Worm (Caenorhabditis elegans) whole organism, L4 larva: ENCODE measurements around the gene Y73C8C.3.
"Not testable (repeated sequence)": the region's sequence is repeated elsewhere in the genome, so short reads cannot be mapped to it uniquely, and the experiment has no call there.

Experiments
- F10B5.3 ChIP-seq: sonication (generic microtip); optimal IDR thresholded peaks from 2 replicates; lab custom pipeline; 2016; ENCODE audit warnings: mild to moderate bottlenecking, missing genetic modification characterization, missing compliant biosample characterization
- F37D6.2 ChIP-seq: sonication (generic microtip); optimal IDR thresholded peaks from 2 replicates; lab custom pipeline; 2016; ENCODE audit warnings: mild to moderate bottlenecking, missing genetic modification characterization, missing compliant biosample characterization
- R02D3.7 ChIP-seq: fragments of 150-350 bp; sonication (generic microtip); optimal IDR thresholded peaks from 3 replicates; lab custom pipeline; 2014; ENCODE audit warnings: missing biosample characterization, missing genetic modification characterization
- T20F7.1 ChIP-seq: fragments of 200-800 bp; sonication (Bioruptor generic); optimal IDR thresholded peaks from 2 replicates; lab custom pipeline; 2018; ENCODE audit warnings: mild to moderate bottlenecking, missing genetic modification characterization, missing compliant biosample characterization
- ZK337.2 ChIP-seq: fragments of 200-800 bp; sonication (Bioruptor generic); IDR thresholded peaks from 2 replicates; pipeline ENCODE4 v1.3.6; 2022; ENCODE audit warnings: missing genetic modification reagents, missing genetic modification characterization, missing compliant biosample characterization
- aly-2 ChIP-seq: sonication (generic microtip); optimal IDR thresholded peaks from 2 replicates; lab custom pipeline; 2018; ENCODE audit warnings: missing biosample characterization, missing genetic modification characterization
- ama-1 ChIP-seq: fragments of 150-350 bp; optimal IDR thresholded peaks from 2 replicates; lab custom pipeline; 2014; ENCODE audit warnings: inconsistent platforms, mixed read lengths
- attf-4 ChIP-seq: sonication (generic microtip); optimal IDR thresholded peaks from 3 replicates; lab custom pipeline; 2017; ENCODE audit warnings: missing biosample characterization, missing genetic modification characterization
- ceh-28 ChIP-seq: fragments of 150-350 bp; optimal IDR thresholded peaks from 2 replicates; lab custom pipeline; 2014; ENCODE audit warnings: missing biosample characterization, missing genetic modification reagents, missing genetic modification characterization
- ceh-44 ChIP-seq: fragments of 200-800 bp; sonication (Bioruptor generic); IDR thresholded peaks from 2 replicates; pipeline ENCODE4 v1.3.6; 2022; ENCODE audit warnings: missing genetic modification reagents, missing genetic modification characterization, missing compliant biosample characterization
- ceh-82 ChIP-seq: sonication (generic microtip); optimal IDR thresholded peaks from 2 replicates; lab custom pipeline; 2017; ENCODE audit warnings: missing biosample characterization, missing genetic modification characterization
- cey-2 ChIP-seq: sonication (generic microtip); optimal IDR thresholded peaks from 3 replicates; lab custom pipeline; 2017; ENCODE audit warnings: missing genetic modification characterization, mild to moderate bottlenecking, missing compliant biosample characterization, antibody characterized with exemption, borderline replicate concordance; ENCODE audit not compliant: insufficient read depth
- ctbp-1 ChIP-seq: fragments of 200-800 bp; sonication (Bioruptor generic); IDR thresholded peaks from 2 replicates; pipeline ENCODE4 v1.3.6; 2022; ENCODE audit warnings: missing genetic modification reagents, missing genetic modification characterization, missing compliant biosample characterization
- daf-8 ChIP-seq: fragments of 200-800 bp; sonication (Bioruptor generic); IDR thresholded peaks from 2 replicates; pipeline ENCODE4 v1.3.6; 2022; ENCODE audit warnings: missing genetic modification characterization, missing compliant biosample characterization
- dmd-6 ChIP-seq: fragments of 200-800 bp; sonication (Bioruptor generic); IDR thresholded peaks from 2 replicates; pipeline ENCODE4 v1.3.6; 2022; ENCODE audit warnings: missing genetic modification reagents, missing genetic modification characterization, missing compliant biosample characterization
- duxl-1 ChIP-seq: sonication (generic microtip); optimal IDR thresholded peaks from 2 replicates; lab custom pipeline; 2016; ENCODE audit warnings: mild to moderate bottlenecking, missing genetic modification characterization, moderate library complexity, missing compliant biosample characterization; ENCODE audit not compliant: poor library complexity
- fkh-10 ChIP-seq: fragments of 150-350 bp; optimal IDR thresholded peaks from 2 replicates; lab custom pipeline; 2014; ENCODE audit warnings: missing biosample characterization, missing genetic modification reagents, missing genetic modification characterization
- fos-1 ChIP-seq: fragments of 150-350 bp; optimal IDR thresholded peaks from 2 replicates; lab custom pipeline; 2014; ENCODE audit warnings: missing biosample characterization, missing genetic modification characterization
- gei-8 ChIP-seq: fragments of 200-800 bp; sonication (Bioruptor generic); optimal IDR thresholded peaks from 2 replicates; lab custom pipeline; 2018; ENCODE audit warnings: mild to moderate bottlenecking, missing genetic modification characterization, missing compliant biosample characterization
- jun-1 ChIP-seq: fragments of 150-350 bp; optimal IDR thresholded peaks from 2 replicates; lab custom pipeline; 2014; ENCODE audit warnings: missing biosample characterization, missing genetic modification reagents, missing genetic modification characterization
- lin-1 ChIP-seq: fragments of 200-800 bp; sonication (Bioruptor generic); IDR thresholded peaks from 2 replicates; pipeline ENCODE4 v1.3.6; 2022; ENCODE audit warnings: missing genetic modification reagents, missing genetic modification characterization, missing compliant biosample characterization
- lin-15B ChIP-seq: fragments of 150-350 bp; sonication (generic microtip); optimal IDR thresholded peaks from 3 replicates; lab custom pipeline; 2014; ENCODE audit warnings: missing biosample characterization, missing genetic modification characterization
- lin-39 ChIP-seq: fragments of 150-350 bp; optimal IDR thresholded peaks from 2 replicates; lab custom pipeline; 2014; ENCODE audit warnings: missing biosample characterization, missing genetic modification reagents, missing genetic modification characterization
- madf-5 ChIP-seq, 2 experiments: fragments of 200-800 bp; sonication (Bioruptor generic); IDR thresholded peaks; 2 replicates each; pipeline ENCODE4 v1.3.6; 2022; ENCODE audit warnings: missing compliant biosample characterization in 2 of 2, missing genetic modification characterization in 2 of 2
- mep-1 ChIP-seq: fragments of 150-350 bp; sonication (generic microtip); optimal IDR thresholded peaks from 3 replicates; lab custom pipeline; 2014; ENCODE audit warnings: missing biosample characterization, missing genetic modification characterization
- mes-2 ChIP-seq: sonication (generic microtip); optimal IDR thresholded peaks from 2 replicates; lab custom pipeline; 2016; ENCODE audit warnings: missing genotype, mild to moderate bottlenecking, missing genetic modification characterization, missing compliant biosample characterization; ENCODE audit not compliant: poor library complexity, severe bottlenecking
- nhr-11 ChIP-seq: fragments of 150-350 bp; optimal IDR thresholded peaks from 2 replicates; lab custom pipeline; 2014; ENCODE audit warnings: missing biosample characterization, missing genetic modification characterization
- nhr-25 ChIP-seq: sonication (generic microtip); optimal IDR thresholded peaks from 2 replicates; lab custom pipeline; 2017; ENCODE audit warnings: missing genetic modification characterization, mild to moderate bottlenecking, missing compliant biosample characterization, antibody characterized with exemption, moderate library complexity, borderline replicate concordance; ENCODE audit not compliant: insufficient read depth
- nhr-6 ChIP-seq: fragments of 150-350 bp; optimal IDR thresholded peaks from 2 replicates; lab custom pipeline; 2014; ENCODE audit warnings: missing biosample characterization, missing genetic modification characterization
- pha-4 ChIP-seq, 2 experiments: fragments of 150-350 bp in 1 of 2; fragments of 200-800 bp in 1 of 2; sonication (Bioruptor generic) in 1 of 2; IDR thresholded peaks in 1 of 2; optimal IDR thresholded peaks in 1 of 2; 2 replicates each; pipeline versions ENCODE4 v1.3.6 to Lab custom; 2014 to 2022; ENCODE audit warnings: missing genetic modification characterization in 2 of 2, missing genetic modification reagents in 2 of 2, missing biosample characterization in 1 of 2, missing compliant biosample characterization in 1 of 2
- php-3 ChIP-seq: fragments of 200-800 bp; sonication (Bioruptor generic); IDR thresholded peaks from 2 replicates; pipeline ENCODE4 v1.3.6; 2022; ENCODE audit warnings: missing genetic modification reagents, missing genetic modification characterization, missing compliant biosample characterization
- saeg-2 ChIP-seq: fragments of 200-800 bp; sonication (Bioruptor generic); IDR thresholded peaks from 2 replicates; pipeline ENCODE4 v1.3.6; 2022; ENCODE audit warnings: missing genetic modification reagents, missing genetic modification characterization, missing compliant biosample characterization
- skn-1 ChIP-seq: fragments of 150-350 bp; optimal IDR thresholded peaks from 2 replicates; lab custom pipeline; 2014; ENCODE audit warnings: missing biosample characterization, missing genetic modification characterization
- snpc-1.2 ChIP-seq: fragments of 200-800 bp; sonication (Bioruptor generic); IDR thresholded peaks from 2 replicates; pipeline ENCODE4 v1.3.6; 2022; ENCODE audit warnings: missing genetic modification reagents, missing genetic modification characterization, missing compliant biosample characterization
- spr-1 ChIP-seq: sonication (generic microtip); optimal IDR thresholded peaks from 2 replicates; lab custom pipeline; 2016; ENCODE audit warnings: mild to moderate bottlenecking, missing genetic modification characterization, missing compliant biosample characterization
- tag-97 ChIP-seq: fragments of 200-800 bp; sonication (Bioruptor generic); IDR thresholded peaks from 2 replicates; pipeline ENCODE4 v1.3.6; 2022; ENCODE audit warnings: missing genetic modification characterization, missing compliant biosample characterization
- zag-1 ChIP-seq: fragments of 150-350 bp; optimal IDR thresholded peaks from 2 replicates; lab custom pipeline; 2014; ENCODE audit warnings: missing biosample characterization, missing genetic modification characterization
- zfp-3 ChIP-seq: fragments of 200-800 bp; sonication (Bioruptor generic); conservative IDR thresholded peaks from 2 replicates; pipeline ENCODE4 v1.3.6; 2022; ENCODE audit warnings: missing genetic modification reagents, missing genetic modification characterization, missing compliant biosample characterization
- zip-2 ChIP-seq: fragments of 150-350 bp; optimal IDR thresholded peaks from 2 replicates; lab custom pipeline; 2014; ENCODE audit warnings: missing biosample characterization, missing genetic modification characterization

Gene Y73C8C.3

ce11 chrV:3102049-3102448, 13.0 kb upstream of the Y73C8C.3 start, which contains the start of gene Y73C8C.4:
Gene Y73C8C.4 (minus strand): TSS chrV:3102149.
- not testable (repeated sequence) for TF ChIP-seq fos-1; ceh-82 (tag; lab: Kevin White, UChicago); R02D3.7 (tag; lab: Kevin White, UChicago)

DNA sequence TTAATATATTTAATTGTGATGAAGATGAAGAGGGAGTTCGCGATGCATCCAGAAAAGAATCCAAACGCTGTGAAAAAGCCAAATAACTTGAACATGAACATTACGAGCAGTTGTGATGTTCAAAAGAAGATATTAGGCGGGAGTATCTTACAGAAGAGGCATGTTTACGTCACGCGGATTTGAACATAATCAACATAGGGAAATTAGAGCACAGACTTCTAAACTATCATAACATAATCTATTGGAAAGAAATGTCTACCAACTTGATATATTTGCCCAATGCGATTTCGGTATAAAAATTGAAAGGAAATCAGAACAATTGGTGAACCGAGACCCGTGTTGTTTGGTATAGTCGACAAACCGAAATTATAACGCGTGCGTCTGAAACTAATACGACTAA, 10.9 kb upstream of the Y73C8C.3 start, which contains the start of gene str-66:
TSS of gene str-66 (minus strand) at position 101 of the 400 bp plus-strand sequence.
- TF ChIP-seq ZK337.2: no peak
- TF ChIP-seq ctbp-1 (GFP tag; lab: Robert Waterston, UW): no peak
- TF ChIP-seq skn-1 (tag; lab: Kevin White, UChicago): no peak

DNA sequence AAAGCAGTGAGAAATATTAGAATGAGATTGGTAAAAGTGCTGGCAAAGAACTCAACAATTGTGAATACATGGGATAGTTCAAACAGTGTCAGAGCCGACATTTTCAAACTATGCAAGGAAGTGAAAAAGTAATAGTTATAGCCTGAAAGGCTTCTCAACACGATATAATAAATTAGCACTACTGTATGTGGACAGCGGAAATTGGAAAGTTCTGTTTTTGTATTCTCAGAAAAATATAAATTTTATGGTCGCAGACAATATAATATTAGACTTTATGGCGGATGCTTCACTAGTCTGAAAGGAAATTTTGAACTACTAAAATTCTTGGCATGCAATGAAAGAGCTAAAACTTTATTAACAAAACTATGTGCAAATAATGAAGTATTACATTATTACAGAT, 9.3 kb upstream of the Y73C8C.3 start, which contains the start of gene str-69:
TSS of gene str-69 (minus strand) at position 101 of the 400 bp plus-strand sequence.
- no peak for TF ChIP-seq nhr-11 (tag; lab: Kevin White, UChicago)
- no peak for TF ChIP-seq lin-39
- TF ChIP-seq pha-4 (GFP tag; IDR thresholded peaks at IDR 0.05; lab: Robert Waterston, UW): no peak
- no peak for TF ChIP-seq pha-4 (tag; optimal IDR thresholded peaks at IDR 0.05; lab: Kevin White, UChicago)
- no peak for TF ChIP-seq snpc-1.2 (GFP tag; lab: Robert Waterston, UW)
- TF ChIP-seq daf-8 (GFP tag; lab: Robert Waterston, UW): no peak
- no peak for TF ChIP-seq T20F7.1
- no peak for TF ChIP-seq nhr-6
- no peak for TF ChIP-seq ama-1 (lab: Kevin White, UChicago)
- TF ChIP-seq jun-1 (tag; lab: Kevin White, UChicago): no peak
- no peak for TF ChIP-seq cey-2 (tag; lab: Kevin White, UChicago)
- TF ChIP-seq php-3 (GFP tag; lab: Robert Waterston, UW): no peak
- TF ChIP-seq zag-1 (tag; lab: Kevin White, UChicago): no peak
- TF ChIP-seq F10B5.3 (tag; lab: Kevin White, UChicago): no peak

DNA sequence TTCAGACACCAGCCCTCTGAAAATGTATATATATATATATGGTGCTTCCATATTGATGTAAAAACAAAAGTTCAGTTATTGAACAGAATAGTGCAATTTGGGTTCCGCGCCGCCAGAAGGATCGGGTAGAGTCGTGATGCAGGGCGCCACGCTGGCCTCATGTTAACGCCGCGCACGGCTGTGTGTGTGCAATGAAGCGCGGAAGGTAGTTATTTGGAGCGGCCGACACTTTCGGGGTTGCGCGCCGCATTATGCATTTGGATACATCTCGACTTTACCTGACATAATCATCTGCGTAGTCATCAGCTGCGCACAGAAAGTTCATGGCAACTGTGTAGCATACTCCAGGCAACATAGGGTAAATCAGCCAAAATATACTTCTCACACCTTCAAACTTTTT, 8.3 kb upstream of the Y73C8C.3 start:
- TF ChIP-seq ceh-28 (tag; lab: Kevin White, UChicago): no peak
- TF ChIP-seq daf-8 (GFP tag; lab: Robert Waterston, UW): no peak
- TF ChIP-seq madf-5 (GFP tag; IDR thresholded peaks at IDR 0.05; lab: Robert Waterston, UW): no peak
- TF ChIP-seq ZK337.2: no peak
- TF ChIP-seq ceh-44 (GFP tag; lab: Robert Waterston, UW): no peak
- no peak for TF ChIP-seq zfp-3 (GFP tag; lab: Robert Waterston, UW)
- TF ChIP-seq attf-4 (tag; lab: Kevin White, UChicago): no peak
- TF ChIP-seq aly-2 (tag; lab: Kevin White, UChicago): no peak
- TF ChIP-seq nhr-11 (tag; lab: Kevin White, UChicago): no peak
- TF ChIP-seq F37D6.2 (tag; lab: Kevin White, UChicago): no peak
- no peak for TF ChIP-seq lin-15B
- TF ChIP-seq cey-2 (tag; lab: Kevin White, UChicago): no peak
- TF ChIP-seq tag-97 (GFP tag; lab: Robert Waterston, UW): no peak

DNA sequence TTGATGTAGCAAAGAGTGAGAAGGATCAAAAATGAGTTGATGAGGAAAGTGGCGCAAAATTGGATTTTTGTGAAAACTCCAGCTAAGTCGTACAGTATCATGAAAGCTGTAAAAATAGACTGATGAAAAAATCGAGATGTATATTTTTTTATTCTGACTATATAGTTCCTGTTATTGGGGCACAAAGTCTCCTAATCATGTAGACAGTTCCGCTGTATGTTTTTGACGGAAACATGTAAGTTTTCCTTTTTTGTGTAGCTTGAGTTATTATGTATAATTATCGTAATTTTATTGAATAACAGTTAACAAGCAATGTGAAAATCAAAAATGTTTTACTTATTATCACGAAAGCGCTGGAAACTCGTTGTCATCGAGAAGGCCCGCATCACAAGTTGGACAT, 7.6 kb upstream of the Y73C8C.3 start, which contains the start of gene str-68:
TSS of gene str-68 (minus strand) at position 101 of the 400 bp plus-strand sequence.
- TF ChIP-seq lin-39: no peak
- TF ChIP-seq lin-1 (GFP tag; lab: Robert Waterston, UW): no peak
- no peak for TF ChIP-seq mep-1
- TF ChIP-seq mes-2 (tag; lab: Kevin White, UChicago): no peak
- no peak for TF ChIP-seq duxl-1 (tag; lab: Kevin White, UChicago)
- TF ChIP-seq spr-1 (tag; lab: Kevin White, UChicago): no peak
- TF ChIP-seq fkh-10 (GFP tag; lab: Kevin White, UChicago): no peak
- no peak for TF ChIP-seq saeg-2
- no peak for TF ChIP-seq dmd-6 (GFP tag; lab: Robert Waterston, UW)
- TF ChIP-seq gei-8: no peak
- no peak for TF ChIP-seq nhr-25 (tag; lab: Kevin White, UChicago)
- TF ChIP-seq zip-2 (tag; lab: Kevin White, UChicago): no peak
- TF ChIP-seq jun-1 (tag; lab: Kevin White, UChicago): no peak
